Fruit fly (Drosophila melanogaster) whole organism, embryonic: ENCODE measurements around the gene ATPsynbeta.

Experiments used
- ATbp ChIP-seq: fragments of 200-800 bp; sonication (Bioruptor generic); optimal IDR thresholded peaks from 2 replicates; lab custom pipeline; 2017; ENCODE audit warnings: missing biosample characterization, mild to moderate bottlenecking, missing genetic modification characterization, missing genetic modification reagents
- Atf6 ChIP-seq: fragments of 200-800 bp; sonication (Bioruptor generic); IDR thresholded peaks from 2 replicates; pipeline ENCODE4 v1.3.6; 2022; ENCODE audit warnings: missing biosample characterization, missing genetic modification characterization
- BtbVII ChIP-seq: fragments of 200-800 bp; sonication (Bioruptor generic); optimal IDR thresholded peaks from 3 replicates; lab custom pipeline; 2017; ENCODE audit warnings: missing biosample characterization, mild to moderate bottlenecking, missing genetic modification characterization
- CG10321 ChIP-seq: fragments of 200-800 bp; sonication (Bioruptor generic); IDR thresholded peaks from 2 replicates; pipeline ENCODE4 v1.3.6; 2022; ENCODE audit warnings: missing biosample characterization, missing genetic modification characterization
- CG10654 ChIP-seq: fragments of 200-800 bp; sonication (Bioruptor generic); optimal IDR thresholded peaks from 2 replicates; lab custom pipeline; 2016; ENCODE audit warnings: missing biosample characterization, missing genetic modification characterization
- CG11085 ChIP-seq: fragments of 200-800 bp; sonication (Bioruptor generic); IDR thresholded peaks from 2 replicates; pipeline ENCODE4 v1.3.6; 2022; ENCODE audit warnings: missing biosample characterization, missing genetic modification characterization
- CG11398 ChIP-seq: fragments of 200-800 bp; sonication (Bioruptor generic); optimal IDR thresholded peaks from 2 replicates; lab custom pipeline; 2016; ENCODE audit warnings: missing biosample characterization, missing genetic modification characterization
- CG12659 ChIP-seq: fragments of 200-800 bp; sonication (Bioruptor generic); optimal IDR thresholded peaks from 3 replicates; lab custom pipeline; 2017; ENCODE audit warnings: mild to moderate bottlenecking, missing biosample characterization, missing genetic modification reagents, missing genetic modification characterization
- CG12744 ChIP-seq: fragments of 200-800 bp; sonication (Bioruptor generic); optimal IDR thresholded peaks from 2 replicates; lab custom pipeline; 2016; ENCODE audit warnings: missing biosample characterization, missing genetic modification characterization
- CG15269 ChIP-seq: fragments of 200-800 bp; sonication (Bioruptor generic); optimal IDR thresholded peaks from 2 replicates; lab custom pipeline; 2018; ENCODE audit warnings: missing biosample characterization, mild to moderate bottlenecking, missing genetic modification characterization, moderate library complexity
- CG15479 ChIP-seq: fragments of 200-800 bp; sonication (Bioruptor generic); optimal IDR thresholded peaks from 3 replicates; lab custom pipeline; 2019; ENCODE audit warnings: missing biosample characterization, mild to moderate bottlenecking, missing genetic modification characterization, moderate library complexity
- CG1603 ChIP-seq: fragments of 200-800 bp; sonication (Bioruptor generic); optimal IDR thresholded peaks from 2 replicates; lab custom pipeline; 2019; ENCODE audit warnings: missing biosample characterization, mild to moderate bottlenecking, missing genetic modification characterization, moderate library complexity
- CG17359 ChIP-seq: fragments of 200-800 bp; sonication (Bioruptor generic); optimal IDR thresholded peaks from 3 replicates; lab custom pipeline; 2018; ENCODE audit warnings: missing biosample characterization, mild to moderate bottlenecking, missing genetic modification characterization, moderate library complexity
- CG17361 ChIP-seq: fragments of 200-800 bp; sonication (Bioruptor generic); IDR thresholded peaks from 3 replicates; pipeline ENCODE4 v1.3.6; 2022; ENCODE audit warnings: missing biosample characterization, missing genetic modification characterization
- CG17802 ChIP-seq: fragments of 200-800 bp; sonication (Bioruptor generic); optimal IDR thresholded peaks from 2 replicates; lab custom pipeline; 2018; ENCODE audit warnings: missing biosample characterization, mild to moderate bottlenecking, missing genetic modification characterization, moderate library complexity
- CG2875 ChIP-seq: fragments of 200-800 bp; sonication (Bioruptor generic); optimal IDR thresholded peaks from 2 replicates; lab custom pipeline; 2017; ENCODE audit warnings: missing biosample characterization, mild to moderate bottlenecking, missing genetic modification characterization, missing genetic modification reagents
- CG4360 ChIP-seq: fragments of 200-800 bp; sonication (Bioruptor generic); IDR thresholded peaks from 2 replicates; pipeline ENCODE4 v1.3.6; 2022; ENCODE audit warnings: missing biosample characterization, missing genetic modification characterization
- CG4730 ChIP-seq: fragments of 200-800 bp; sonication (Bioruptor generic); IDR thresholded peaks from 2 replicates; pipeline ENCODE4 v1.3.6; 2022; ENCODE audit warnings: missing biosample characterization, missing genetic modification characterization
- CG6254 ChIP-seq: fragments of 200-800 bp; sonication (Bioruptor generic); optimal IDR thresholded peaks from 3 replicates; lab custom pipeline; 2017; ENCODE audit warnings: mild to moderate bottlenecking, missing biosample characterization, missing genetic modification reagents, missing genetic modification characterization
- CG9215 ChIP-seq: fragments of 200-800 bp; sonication (Bioruptor generic); IDR thresholded peaks from 2 replicates; pipeline ENCODE4 v1.3.6; 2022; ENCODE audit warnings: missing biosample characterization, missing genetic modification characterization
- D19A ChIP-seq: fragments of 200-800 bp; optimal IDR thresholded peaks from 3 replicates; lab custom pipeline; 2019; ENCODE audit warnings: missing biosample characterization, mild to moderate bottlenecking, missing genetic modification characterization, moderate library complexity
- Drgx ChIP-seq: fragments of 200-800 bp; sonication (Bioruptor generic); IDR thresholded peaks from 2 replicates; pipeline ENCODE4 v1.3.6; 2022; ENCODE audit warnings: missing biosample characterization, missing genetic modification characterization
- E2f1 ChIP-seq: fragments of 200-800 bp; sonication (Bioruptor generic); IDR thresholded peaks from 2 replicates; pipeline ENCODE4 v1.3.6; 2022; ENCODE audit warnings: missing biosample characterization, missing genetic modification characterization
- Fer3 ChIP-seq: fragments of 200-800 bp; sonication (Bioruptor generic); optimal IDR thresholded peaks from 2 replicates; lab custom pipeline; 2018; ENCODE audit warnings: missing biosample characterization, mild to moderate bottlenecking, missing genetic modification characterization, moderate library complexity
- HLH4C ChIP-seq: fragments of 200-800 bp; sonication (Bioruptor generic); IDR thresholded peaks from 3 replicates; pipeline ENCODE4 v1.3.6; 2022; ENCODE audit warnings: missing biosample characterization, missing genetic modification characterization; ENCODE audit not compliant: partially characterized antibody
- HLHmδ ChIP-seq: fragments of 200-800 bp; sonication (Bioruptor generic); optimal IDR thresholded peaks from 2 replicates; lab custom pipeline; 2018; ENCODE audit warnings: missing biosample characterization, mild to moderate bottlenecking, missing genetic modification characterization, moderate library complexity
- Mrtf ChIP-seq: fragments of 200-800 bp; sonication (Bioruptor generic); IDR thresholded peaks from 3 replicates; pipeline ENCODE4 v1.3.6; 2022; ENCODE audit warnings: missing biosample characterization, missing genetic modification characterization
- NK7.1 ChIP-seq: fragments of 200-800 bp; sonication (Bioruptor generic); optimal IDR thresholded peaks from 3 replicates; lab custom pipeline; 2016; ENCODE audit warnings: missing biosample characterization, missing genetic modification characterization
- Rfx ChIP-seq: fragments of 200-800 bp; sonication (Bioruptor generic); IDR thresholded peaks from 2 replicates; pipeline ENCODE4 v1.3.6; 2022; ENCODE audit warnings: missing biosample characterization, missing genetic modification characterization
- Xrp1 ChIP-seq: fragments of 200-800 bp; sonication (Bioruptor generic); IDR thresholded peaks from 2 replicates; pipeline ENCODE4 v1.3.6; 2022; ENCODE audit warnings: missing biosample characterization, missing genetic modification characterization
- al ChIP-seq: fragments of 200-800 bp; sonication (Bioruptor generic); IDR thresholded peaks from 2 replicates; pipeline ENCODE4 v1.3.6; 2022; ENCODE audit warnings: missing biosample characterization, missing genetic modification characterization
- az2 ChIP-seq: fragments of 200-800 bp; sonication (Bioruptor generic); optimal IDR thresholded peaks from 3 replicates; lab custom pipeline; 2016; ENCODE audit warnings: missing biosample characterization, missing genetic modification characterization
- bcd ChIP-seq: fragments of 200-800 bp; sonication (Bioruptor generic); optimal IDR thresholded peaks from 2 replicates; lab custom pipeline; 2017; ENCODE audit warnings: missing biosample characterization, mild to moderate bottlenecking, missing genetic modification characterization
- bsh ChIP-seq, 2 experiments: fragments of 200-800 bp; sonication (Bioruptor generic); optimal IDR thresholded peaks; 2 replicates each; lab custom pipeline; 2017 to 2018; ENCODE audit warnings: mild to moderate bottlenecking in 2 of 2, missing biosample characterization in 2 of 2, missing genetic modification characterization in 2 of 2, moderate library complexity in 1 of 2
- chif ChIP-seq, 2 experiments: fragments of 200-800 bp; sonication (Bioruptor generic); optimal IDR thresholded peaks; 3 replicates each; lab custom pipeline; 2016; ENCODE audit warnings: missing biosample characterization in 2 of 2, missing genetic modification characterization in 2 of 2
- corto ChIP-seq: fragments of 200-800 bp; sonication (Bioruptor generic); optimal IDR thresholded peaks from 2 replicates; lab custom pipeline; 2016; ENCODE audit warnings: missing biosample characterization, mild to moderate bottlenecking, missing genetic modification characterization, moderate library complexity
- dmrt11E ChIP-seq: fragments of 200-800 bp; sonication (Bioruptor generic); optimal IDR thresholded peaks from 3 replicates; lab custom pipeline; 2018; ENCODE audit warnings: missing biosample characterization, mild to moderate bottlenecking, missing genetic modification characterization, moderate library complexity
- dmrt99B ChIP-seq: fragments of 200-800 bp; sonication (Bioruptor generic); optimal IDR thresholded peaks from 2 replicates; lab custom pipeline; 2018; ENCODE audit warnings: missing biosample characterization, mild to moderate bottlenecking, missing genetic modification characterization, moderate library complexity
- fd96Cb ChIP-seq: fragments of 200-800 bp; sonication (Bioruptor generic); optimal IDR thresholded peaks from 2 replicates; lab custom pipeline; 2018; ENCODE audit warnings: missing biosample characterization, mild to moderate bottlenecking, missing genetic modification characterization, moderate library complexity
- ind ChIP-seq: fragments of 200-800 bp; sonication (Bioruptor generic); optimal IDR thresholded peaks from 3 replicates; lab custom pipeline; 2016; ENCODE audit warnings: missing biosample characterization, missing genetic modification characterization
- jing ChIP-seq: fragments of 200-800 bp; sonication (Bioruptor generic); optimal IDR thresholded peaks from 2 replicates; lab custom pipeline; 2018; ENCODE audit warnings: missing biosample characterization, mild to moderate bottlenecking, missing genetic modification characterization
- mam ChIP-seq: fragments of 200-800 bp; sonication (Bioruptor generic); optimal IDR thresholded peaks from 3 replicates; lab custom pipeline; 2016; ENCODE audit warnings: missing biosample characterization, missing genetic modification characterization
- phol ChIP-seq: fragments of 200-800 bp; sonication (Bioruptor generic); optimal IDR thresholded peaks from 3 replicates; lab custom pipeline; 2018; ENCODE audit warnings: missing biosample characterization, mild to moderate bottlenecking, missing genetic modification characterization, moderate library complexity
- pnt ChIP-seq: fragments of 200-800 bp; sonication (Bioruptor generic); optimal IDR thresholded peaks from 3 replicates; lab custom pipeline; 2016; ENCODE audit warnings: missing biosample characterization, missing genetic modification characterization
- pum ChIP-seq: fragments of 200-800 bp; sonication (Bioruptor generic); optimal IDR thresholded peaks from 2 replicates; lab custom pipeline; 2016; ENCODE audit warnings: missing biosample characterization, missing genetic modification characterization
- schlank ChIP-seq: fragments of 200-800 bp; sonication (Bioruptor generic); optimal IDR thresholded peaks from 2 replicates; lab custom pipeline; 2018; ENCODE audit warnings: missing biosample characterization, mild to moderate bottlenecking, missing genetic modification characterization
- stwl ChIP-seq: fragments of 200-800 bp; sonication (Bioruptor generic); optimal IDR thresholded peaks from 3 replicates; lab custom pipeline; 2018; ENCODE audit warnings: missing biosample characterization, mild to moderate bottlenecking, missing genetic modification characterization, moderate library complexity
- tx ChIP-seq: fragments of 200-800 bp; sonication (Bioruptor generic); optimal IDR thresholded peaks from 2 replicates; lab custom pipeline; 2016; ENCODE audit warnings: missing biosample characterization, missing genetic modification characterization
- wek ChIP-seq: fragments of 200-800 bp; sonication (Bioruptor generic); optimal IDR thresholded peaks from 3 replicates; lab custom pipeline; 2018; ENCODE audit warnings: missing biosample characterization, mild to moderate bottlenecking, missing genetic modification characterization, moderate library complexity
- yki ChIP-seq: fragments of >200 bp; optimal IDR thresholded peaks from 3 replicates; lab custom pipeline; 2018
- zf30C ChIP-seq: fragments of 200-800 bp; sonication (Bioruptor generic); optimal IDR thresholded peaks from 3 replicates; lab custom pipeline; 2018; ENCODE audit warnings: missing biosample characterization, mild to moderate bottlenecking, missing genetic modification characterization

The ATPsynbeta gene

DNA sequence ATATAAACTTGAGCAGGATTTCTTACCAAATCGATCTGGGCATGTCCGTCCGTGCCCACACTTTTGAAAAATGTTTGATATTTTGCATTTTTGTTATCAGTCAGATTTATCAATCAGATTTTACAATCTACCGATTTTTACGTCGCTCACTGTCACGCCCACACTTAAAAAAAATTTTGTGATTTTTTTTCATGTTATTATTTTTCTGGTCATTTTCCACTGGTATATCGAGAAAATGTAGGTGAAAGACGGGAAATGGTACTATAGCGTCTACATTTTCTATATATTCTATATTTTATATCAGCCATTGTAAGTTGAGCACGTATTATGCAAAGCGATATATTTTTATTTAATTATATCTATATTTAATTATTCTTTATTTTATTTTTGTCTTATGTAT, 32.9 kb downstream of the ATPsynbeta start (continued):
- TF ChIP-seq bcd (GFP tag; lab: Kevin White, UChicago) (peak; percentile 20), chif (GFP tag; optimal IDR thresholded peaks at IDR 0.05; lab: Kevin White, UChicago) (no peak), pum (no peak), Atf6 (GFP tag; lab: Robert Waterston, UW) (no peak), jing (GFP tag; lab: Kevin White, UChicago) (no peak), phol (tag; lab: Kevin White, UChicago) (peak; percentile 38), stwl (tag; lab: Kevin White, UChicago) (no peak), CG11398 (GFP tag; lab: Kevin White, UChicago) (no peak), CG10654 (GFP tag; lab: Kevin White, UChicago) (peak; percentile 36), CG1603 (tag; lab: Kevin White, UChicago) (no peak), al (GFP tag; lab: Robert Waterston, UW) (no peak), CG10321 (no peak), wek (GFP tag; lab: Kevin White, UChicago) (no peak), dmrt99B (tag; lab: Kevin White, UChicago) (peak; percentile 26), az2 (GFP tag; lab: Kevin White, UChicago) (peak; percentile 27), CG2875 (GFP tag; lab: Kevin White, UChicago) (no peak), CG12744 (GFP tag; lab: Kevin White, UChicago) (no peak), E2f1 (GFP tag; lab: Robert Waterston, UW) (0 out of 2 replicates have a peak, but pooled peaks have one; percentile 38), Rfx (GFP tag; lab: Robert Waterston, UW) (no peak), CG12659 (GFP tag; lab: Kevin White, UChicago) (no peak), CG15269 (tag; lab: Kevin White, UChicago) (no peak), CG17361 (GFP tag; lab: Robert Waterston, UW) (peak; percentile 45; the same call in 2 of the 3 replicates), corto (GFP tag; lab: Kevin White, UChicago) (no peak), ind (GFP tag; lab: Kevin White, UChicago) (peak; percentile 10), Mrtf (GFP tag; lab: Robert Waterston, UW) (no peak), Xrp1 (GFP tag; lab: Robert Waterston, UW) (peak; percentile 30; the same call in 1 of the 2 replicates), pnt (GFP tag; lab: Kevin White, UChicago) (no peak), dmrt11E (peak; percentile 38), Drgx (GFP tag; lab: Robert Waterston, UW) (no peak), CG9215 (GFP tag; lab: Robert Waterston, UW) (no peak), D19A (tag; lab: Kevin White, UChicago) (peak; percentile 44), HLH4C (no peak), BtbVII (no peak), CG17359 (tag; lab: Kevin White, UChicago) (peak; percentile 7), ATbp (GFP tag; lab: Kevin White, UChicago) (peak; percentile 32), schlank (tag; lab: Kevin White, UChicago) (no peak), CG4730 (GFP tag; lab: Robert Waterston, UW) (no peak), CG15479 (GFP tag; lab: Kevin White, UChicago) (no peak), CG6254 (GFP tag; lab: Kevin White, UChicago) (no peak), NK7.1 (GFP tag; lab: Kevin White, UChicago) (no peak), bsh (GFP tag; optimal IDR thresholded peaks at IDR 0.05; lab: Kevin White, UChicago) (peak in 1 of 2 experiments; percentile 27), CG4360 (no peak), CG17802 (no peak), mam (GFP tag; lab: Kevin White, UChicago) (no peak), Fer3 (tag; lab: Kevin White, UChicago) (peak; percentile 35), HLHmδ (GFP tag; lab: Kevin White, UChicago) (no peak), tx (GFP tag; lab: Kevin White, UChicago) (no peak), CG11085 (GFP tag; lab: Robert Waterston, UW) (no peak), fd96Cb (peak; percentile 31), yki (lab: Kevin White, UChicago) (no peak), zf30C (peak; percentile 75)
